Fruit fly (Drosophila melanogaster) whole organism, embryonic: ENCODE results near the gene CG10660.
A peak's percentile ranks its signal among the peaks of the same experiment; 100 is the strongest.

Experiments used
- CG11696 ChIP-seq: fragments of 200-800 bp; sonication (Bioruptor generic); IDR thresholded peaks from 2 replicates; pipeline ENCODE4 v1.3.6; 2022; ENCODE audit warnings: missing biosample characterization, missing genetic modification characterization
- CG1602 ChIP-seq: fragments of 200-800 bp; sonication (Bioruptor generic); optimal IDR thresholded peaks from 3 replicates; lab custom pipeline; 2016; ENCODE audit warnings: missing biosample characterization, missing genetic modification characterization
- CG1647 ChIP-seq: fragments of 200-800 bp; sonication (Bioruptor generic); optimal IDR thresholded peaks from 3 replicates; lab custom pipeline; 2016; ENCODE audit warnings: missing biosample characterization, missing genetic modification characterization
- CG16779 ChIP-seq: fragments of 200-800 bp; sonication (Bioruptor generic); IDR thresholded peaks from 2 replicates; pipeline ENCODE4 v1.3.6; 2022; ENCODE audit warnings: missing biosample characterization, missing genetic modification characterization
- CG17328 ChIP-seq: fragments of 200-800 bp; sonication (Bioruptor generic); IDR thresholded peaks from 2 replicates; pipeline ENCODE4 v1.3.6; 2022; ENCODE audit warnings: missing biosample characterization, missing genetic modification characterization
- CG17361 ChIP-seq: fragments of 200-800 bp; sonication (Bioruptor generic); IDR thresholded peaks from 3 replicates; pipeline ENCODE4 v1.3.6; 2022; ENCODE audit warnings: missing biosample characterization, missing genetic modification characterization
- CG17829 ChIP-seq: fragments of 200-800 bp; optimal IDR thresholded peaks from 2 replicates; lab custom pipeline; 2019; ENCODE audit warnings: missing biosample characterization, mild to moderate bottlenecking, missing genetic modification characterization, moderate library complexity
- CG18011 ChIP-seq: fragments of 200-800 bp; sonication (Bioruptor generic); optimal IDR thresholded peaks from 2 replicates; lab custom pipeline; 2017; ENCODE audit warnings: missing biosample characterization, missing genetic modification characterization, mild to moderate bottlenecking, moderate library complexity, missing genotype
- CG1832 ChIP-seq: fragments of 200-800 bp; sonication (Bioruptor generic); optimal IDR thresholded peaks from 2 replicates; lab custom pipeline; 2017; ENCODE audit warnings: missing biosample characterization, mild to moderate bottlenecking, missing genetic modification characterization, inconsistent platforms
- CG30020 ChIP-seq: fragments of 200-800 bp; optimal IDR thresholded peaks from 2 replicates; lab custom pipeline; 2019; ENCODE audit warnings: missing biosample characterization, mild to moderate bottlenecking, missing genetic modification characterization, moderate library complexity
- CG30403 ChIP-seq: fragments of 200-800 bp; sonication (Bioruptor generic); optimal IDR thresholded peaks from 3 replicates; lab custom pipeline; 2016; ENCODE audit warnings: missing biosample characterization, missing genetic modification characterization
- CG32532 ChIP-seq: fragments of 200-800 bp; sonication (Bioruptor generic); IDR thresholded peaks from 2 replicates; pipeline ENCODE4 v1.3.6; 2022; ENCODE audit warnings: missing biosample characterization, missing genetic modification characterization
- CG7963 ChIP-seq: fragments of 200-800 bp; sonication (Bioruptor generic); IDR thresholded peaks from 3 replicates; pipeline ENCODE4 v1.3.6; 2022; ENCODE audit warnings: missing biosample characterization, missing genetic modification characterization; ENCODE audit not compliant: partially characterized antibody
- CG8944 ChIP-seq: fragments of 200-800 bp; sonication (Bioruptor generic); optimal IDR thresholded peaks from 3 replicates; lab custom pipeline; 2016; ENCODE audit warnings: missing biosample characterization, missing genetic modification characterization
- CG9437 ChIP-seq: fragments of 200-800 bp; sonication (Bioruptor generic); optimal IDR thresholded peaks from 2 replicates; lab custom pipeline; 2018; ENCODE audit warnings: missing biosample characterization, mild to moderate bottlenecking, missing genetic modification characterization
- Chrac-16 ChIP-seq: fragments of 200-800 bp; sonication (Bioruptor generic); optimal IDR thresholded peaks from 3 replicates; lab custom pipeline; 2016; ENCODE audit warnings: missing biosample characterization, missing genetic modification characterization
- CrebB ChIP-seq: fragments of 200-800 bp; sonication (Bioruptor generic); optimal IDR thresholded peaks from 3 replicates; lab custom pipeline; 2018; ENCODE audit warnings: missing biosample characterization, mild to moderate bottlenecking, missing genetic modification characterization
- E2f2 ChIP-seq: fragments of 200-800 bp; sonication (Bioruptor generic); IDR thresholded peaks from 2 replicates; pipeline ENCODE4 v1.3.6; 2022; ENCODE audit warnings: missing biosample characterization, missing genetic modification characterization
- HLHmδ ChIP-seq: fragments of 200-800 bp; sonication (Bioruptor generic); optimal IDR thresholded peaks from 2 replicates; lab custom pipeline; 2018; ENCODE audit warnings: missing biosample characterization, mild to moderate bottlenecking, missing genetic modification characterization, moderate library complexity
- Hmx ChIP-seq: fragments of 200-800 bp; sonication (Bioruptor generic); optimal IDR thresholded peaks from 2 replicates; lab custom pipeline; 2016; ENCODE audit warnings: missing biosample characterization, missing genetic modification characterization
- Ptx1 ChIP-seq: fragments of 200-800 bp; sonication (Bioruptor generic); IDR thresholded peaks from 2 replicates; pipeline ENCODE4 v1.3.6; 2022; ENCODE audit warnings: missing biosample characterization, missing genetic modification characterization
- Sox102F ChIP-seq: fragments of 200-800 bp; sonication (Bioruptor generic); optimal IDR thresholded peaks from 2 replicates; lab custom pipeline; 2018; ENCODE audit warnings: missing biosample characterization, mild to moderate bottlenecking, missing genetic modification characterization, moderate library complexity
- Spps ChIP-seq: fragments of 200-800 bp; sonication (Bioruptor generic); optimal IDR thresholded peaks from 2 replicates; lab custom pipeline; 2018; ENCODE audit warnings: missing biosample characterization, mild to moderate bottlenecking, missing genetic modification characterization
- ac ChIP-seq: fragments of 200-800 bp; sonication (Bioruptor generic); optimal IDR thresholded peaks from 3 replicates; lab custom pipeline; 2017; ENCODE audit warnings: missing biosample characterization, mild to moderate bottlenecking, missing genetic modification characterization
- cato ChIP-seq: fragments of 200-800 bp; sonication (Bioruptor generic); optimal IDR thresholded peaks from 2 replicates; lab custom pipeline; 2016; ENCODE audit warnings: missing biosample characterization, missing genetic modification characterization, borderline replicate concordance
- ci ChIP-seq: fragments of 200-800 bp; sonication (Bioruptor generic); IDR thresholded peaks from 3 replicates; pipeline ENCODE4 v1.3.6; 2022; ENCODE audit warnings: missing biosample characterization, missing genetic modification characterization
- da ChIP-seq: fragments of 200-800 bp; sonication (Bioruptor generic); optimal IDR thresholded peaks from 2 replicates; lab custom pipeline; 2016; ENCODE audit warnings: missing biosample characterization, missing genetic modification characterization
- exex ChIP-seq: fragments of 200-800 bp; sonication (Bioruptor generic); optimal IDR thresholded peaks from 4 replicates; lab custom pipeline; 2018; ENCODE audit warnings: missing biosample characterization, mild to moderate bottlenecking, missing genetic modification characterization, moderate library complexity
- fd96Cb ChIP-seq: fragments of 200-800 bp; sonication (Bioruptor generic); optimal IDR thresholded peaks from 2 replicates; lab custom pipeline; 2018; ENCODE audit warnings: missing biosample characterization, mild to moderate bottlenecking, missing genetic modification characterization, moderate library complexity
- gfzf ChIP-seq: fragments of 200-800 bp; sonication (Bioruptor generic); optimal IDR thresholded peaks from 2 replicates; lab custom pipeline; 2016; ENCODE audit warnings: missing biosample characterization, mild to moderate bottlenecking, missing genetic modification characterization, moderate library complexity
- knrl ChIP-seq: fragments of 200-800 bp; sonication (Bioruptor generic); IDR thresholded peaks from 3 replicates; pipeline ENCODE4 v1.3.6; 2022; ENCODE audit warnings: missing biosample characterization, missing genetic modification characterization; ENCODE audit not compliant: partially characterized antibody
- lola ChIP-seq, 3 experiments: fragments of >200 bp in 2 of 3; fragments of 200-800 bp in 1 of 3; sonication (Bioruptor generic) in 1 of 3; optimal IDR thresholded peaks; 2 replicates each; lab custom pipeline; 2017 to 2019; ENCODE audit warnings: missing biosample characterization in 3 of 3, missing genetic modification characterization in 3 of 3, mild to moderate bottlenecking in 1 of 3, moderate library complexity in 1 of 3
- luna ChIP-seq: fragments of 200-800 bp; sonication (Bioruptor generic); optimal IDR thresholded peaks from 2 replicates; lab custom pipeline; 2016; ENCODE audit warnings: missing biosample characterization, missing genetic modification characterization
- phol ChIP-seq: fragments of 200-800 bp; sonication (Bioruptor generic); optimal IDR thresholded peaks from 3 replicates; lab custom pipeline; 2018; ENCODE audit warnings: missing biosample characterization, mild to moderate bottlenecking, missing genetic modification characterization, moderate library complexity
- pnt ChIP-seq: fragments of 200-800 bp; sonication (Bioruptor generic); optimal IDR thresholded peaks from 3 replicates; lab custom pipeline; 2016; ENCODE audit warnings: missing biosample characterization, missing genetic modification characterization
- ro ChIP-seq: fragments of 200-800 bp; sonication (Bioruptor generic); IDR thresholded peaks from 2 replicates; pipeline ENCODE4 v1.3.6; 2022; ENCODE audit warnings: missing biosample characterization, missing genetic modification characterization
- sc ChIP-seq, 3 experiments: fragments of >200 bp in 2 of 3; fragments of 200-800 bp in 1 of 3; sonication (Bioruptor generic) in 1 of 3; optimal IDR thresholded peaks; 2 replicates in 2 of 3; 3 replicates in 1 of 3; lab custom pipeline; 2017; ENCODE audit warnings: mild to moderate bottlenecking in 1 of 3, missing biosample characterization in 1 of 3, missing genetic modification characterization in 1 of 3, missing genetic modification reagents in 1 of 3
- schlank ChIP-seq: fragments of 200-800 bp; sonication (Bioruptor generic); optimal IDR thresholded peaks from 2 replicates; lab custom pipeline; 2018; ENCODE audit warnings: missing biosample characterization, mild to moderate bottlenecking, missing genetic modification characterization
- sens ChIP-seq: fragments of 200-800 bp; sonication (Bioruptor generic); peaks from one replicate; lab custom pipeline; 2016; ENCODE audit warnings: missing biosample characterization, missing genetic modification characterization
- sens-2 ChIP-seq: fragments of 200-800 bp; sonication (Bioruptor generic); IDR thresholded peaks from 2 replicates; pipeline ENCODE4 v1.3.6; 2022; ENCODE audit warnings: missing biosample characterization, missing genetic modification characterization
- sna ChIP-seq: fragments of 200-800 bp; sonication (Bioruptor generic); IDR thresholded peaks from 2 replicates; pipeline ENCODE4 v1.3.6; 2022; ENCODE audit warnings: missing biosample characterization, missing genetic modification characterization; ENCODE audit not compliant: partially characterized antibody
- stc ChIP-seq: fragments of 200-800 bp; sonication (Bioruptor generic); IDR thresholded peaks from 2 replicates; pipeline ENCODE4 v1.3.6; 2022; ENCODE audit warnings: missing biosample characterization, missing genetic modification characterization
- tgo ChIP-seq: fragments of 200-800 bp; sonication (Bioruptor generic); IDR thresholded peaks from 3 replicates; pipeline ENCODE4 v1.3.6; 2022; ENCODE audit warnings: missing biosample characterization, missing genetic modification characterization
- tio ChIP-seq: fragments of 200-800 bp; sonication (Bioruptor generic); optimal IDR thresholded peaks from 2 replicates; lab custom pipeline; 2017; ENCODE audit warnings: missing biosample characterization, missing genetic modification characterization, inconsistent platforms
- toy ChIP-seq: fragments of 200-800 bp; sonication (Bioruptor generic); IDR thresholded peaks from 2 replicates; pipeline ENCODE4 v1.3.6; 2022; ENCODE audit warnings: missing biosample characterization, missing genetic modification characterization
- unc-4 ChIP-seq: fragments of 200-800 bp; sonication (Bioruptor generic); IDR thresholded peaks from 2 replicates; pipeline ENCODE4 v1.3.6; 2022; ENCODE audit warnings: missing biosample characterization, missing genetic modification characterization; ENCODE audit not compliant: partially characterized antibody
- unpg ChIP-seq: fragments of 200-800 bp; sonication (Bioruptor generic); optimal IDR thresholded peaks from 3 replicates; lab custom pipeline; 2018; ENCODE audit warnings: missing biosample characterization, mild to moderate bottlenecking, missing genetic modification characterization, moderate library complexity
- zen ChIP-seq: fragments of 200-800 bp; sonication (Bioruptor generic); optimal IDR thresholded peaks from 3 replicates; lab custom pipeline; 2018; ENCODE audit warnings: missing biosample characterization, mild to moderate bottlenecking, missing genetic modification characterization, moderate library complexity

The CG10660 gene

DNA sequence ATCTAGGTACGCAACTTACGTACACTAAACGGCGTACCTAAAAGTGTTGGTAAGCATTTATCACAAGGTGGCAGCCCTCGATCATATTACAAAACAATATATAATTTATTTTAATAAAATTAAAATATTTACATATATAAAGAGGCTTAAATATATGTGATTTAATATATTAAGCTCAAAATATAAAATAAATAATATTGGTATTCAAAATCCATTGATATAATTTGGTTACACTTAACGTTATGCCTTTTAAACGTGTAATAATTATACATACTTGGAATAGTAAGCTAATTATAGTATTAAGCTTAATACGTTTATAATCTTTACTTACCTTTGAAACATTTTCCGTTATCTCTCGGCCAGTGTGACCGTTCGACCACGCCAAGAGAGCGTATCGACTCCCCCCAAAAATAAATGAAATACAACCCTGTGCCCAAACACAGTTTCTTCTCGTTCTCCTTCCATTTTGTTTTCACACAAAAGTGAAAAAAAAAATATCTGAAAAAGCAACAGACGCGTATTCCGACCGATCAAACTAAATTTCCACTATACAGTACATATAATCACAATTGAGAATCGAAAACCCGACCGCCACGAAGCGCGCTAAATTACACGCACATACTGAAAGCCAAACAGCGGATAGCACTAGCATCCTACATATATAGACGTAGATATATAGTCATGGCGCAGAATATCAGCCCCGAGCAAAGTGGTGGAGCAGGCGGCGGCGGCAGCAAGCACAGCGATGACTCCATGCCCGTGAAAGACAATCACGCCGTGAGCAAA lies 13.6 kb upstream of the CG10660 start, which contains the start of the genes CG10646 and vih (continued):
- TF ChIP-seq Spps (peak; percentile 7), CG7963 (GFP tag; lab: Robert Waterston, UW) (no peak), CG16779 (no peak), sc (optimal IDR thresholded peaks at IDR 0.05; lab: Kevin White, UChicago) (no peak), sc (GFP tag; optimal IDR thresholded peaks at IDR 0.05; lab: Kevin White, UChicago) (no peak), CrebB (tag; lab: Kevin White, UChicago) (no peak), CG17829 (tag; lab: Kevin White, UChicago) (peak; percentile 70), E2f2 (GFP tag; lab: Robert Waterston, UW) (peak; percentile 49; the same call in 1 of the 2 replicates), stc (GFP tag; lab: Robert Waterston, UW) (no peak; the same call in 1 of the 2 replicates), CG17361 (GFP tag; lab: Robert Waterston, UW) (peak; percentile 73), tgo (GFP tag; lab: Robert Waterston, UW) (no peak), exex (tag; lab: Kevin White, UChicago) (peak; percentile 26), CG1602 (peak; percentile 48), phol (tag; lab: Kevin White, UChicago) (peak; percentile 90), pnt (no peak), ro (GFP tag; lab: Robert Waterston, UW) (no peak), CG11696 (GFP tag; lab: Robert Waterston, UW) (no peak), fd96Cb (tag; lab: Kevin White, UChicago) (peak; percentile 13), cato (GFP tag; lab: Kevin White, UChicago) (no peak), Ptx1 (peak; percentile 39; the same call in 1 of the 2 replicates), CG17328 (GFP tag; lab: Robert Waterston, UW) (no peak), Chrac-16 (GFP tag; lab: Kevin White, UChicago) (peak; percentile 40), ac (GFP tag; lab: Kevin White, UChicago) (no peak), zen (peak; percentile 43), luna (GFP tag; lab: Kevin White, UChicago) (no peak), CG1647 (GFP tag; lab: Kevin White, UChicago) (no peak), unpg (GFP tag; lab: Kevin White, UChicago) (peak; percentile 20), sens-2 (no peak), gfzf (GFP tag; lab: Kevin White, UChicago) (peak; percentile 71), schlank (tag; lab: Kevin White, UChicago) (no peak), HLHmδ (no peak), sna (GFP tag; lab: Robert Waterston, UW) (no peak), CG18011 (GFP tag; lab: Kevin White, UChicago) (no peak), unc-4 (no peak), Sox102F (no peak), sens (GFP tag; lab: Kevin White, UChicago) (peak; percentile 85), ci (GFP tag; lab: Robert Waterston, UW) (0 out of 3 replicates have a peak, but pooled peaks have one; percentile 6), knrl (GFP tag; lab: Robert Waterston, UW) (0 out of 3 replicates have a peak, but pooled peaks have one; percentile 23), CG30020 (peak; percentile 53), lola (GFP tag; optimal IDR thresholded peaks at IDR 0.05; lab: Kevin White, UChicago) (peak in 1 of 3 experiments; percentile 37), tio (GFP tag; lab: Kevin White, UChicago) (no peak), CG30403 (peak; percentile 60), da (no peak), Hmx (GFP tag; lab: Kevin White, UChicago) (no peak), CG8944 (GFP tag; lab: Kevin White, UChicago) (no peak), CG1832 (GFP tag; lab: Kevin White, UChicago) (no peak), CG32532 (no peak), CG9437 (GFP tag; lab: Kevin White, UChicago) (peak; percentile 61), toy (no peak)
